Worm (Caenorhabditis elegans): ENCODE data around the gene F36D4.1.

ce11 chrV:9453333-9453732, 36.6 kb downstream of the F36D4.1 start:
- no peak for TF ChIP-seq dao-5 (tag; optimal IDR thresholded peaks at IDR 0.05)
- TF ChIP-seq him-1 (tag; optimal IDR thresholded peaks at IDR 0.05) = no peak
